Worm (Caenorhabditis elegans) whole organism, L4/young adult: Measurements from ENCODE around the gene F55A11.4.

Source experiments
- W03F9.2 ChIP-seq: fragments of 150-350 bp; optimal IDR thresholded peaks from 2 replicates; lab custom pipeline; 2014; ENCODE audit warnings: missing biosample characterization, missing genetic modification characterization
- dao-5 ChIP-seq: sonication (generic microtip); optimal IDR thresholded peaks from 2 replicates; lab custom pipeline; 2016; ENCODE audit warnings: missing genotype, missing genetic modification characterization, moderate library complexity, missing compliant biosample characterization
- him-1 ChIP-seq: sonication (generic microtip); optimal IDR thresholded peaks from 2 replicates; lab custom pipeline; 2016; ENCODE audit warnings: missing genotype, missing genetic modification reagents, missing genetic modification characterization, missing compliant biosample characterization

- no peak for TF ChIP-seq him-1 (tag; lab: Kevin White, UChicago)
- TF ChIP-seq W03F9.2 (tag; lab: Kevin White, UChicago) = no peak
- TF ChIP-seq dao-5 (tag; lab: Kevin White, UChicago) = no peak
Observed at ce11 chrV:11809935-11810334, 39.7 kb downstream of the F55A11.4 start.
